Fruit fly (Drosophila melanogaster) S2 (cell line): ENCODE results near the gene Rfx.
"Not testable (repeated sequence)": the region's sequence is repeated elsewhere in the genome, so short reads cannot be mapped to it uniquely, and the experiment has no call there.

Experiments
- CG8478 ChIP-seq: fragments of >200 bp; optimal IDR thresholded peaks from 2 replicates; lab custom pipeline; 2018
- CTCF ChIP-seq, 2 experiments: fragments of >200 bp; optimal IDR thresholded peaks; 2 replicates each; lab custom pipeline; 2018

The Rfx gene

DNA sequence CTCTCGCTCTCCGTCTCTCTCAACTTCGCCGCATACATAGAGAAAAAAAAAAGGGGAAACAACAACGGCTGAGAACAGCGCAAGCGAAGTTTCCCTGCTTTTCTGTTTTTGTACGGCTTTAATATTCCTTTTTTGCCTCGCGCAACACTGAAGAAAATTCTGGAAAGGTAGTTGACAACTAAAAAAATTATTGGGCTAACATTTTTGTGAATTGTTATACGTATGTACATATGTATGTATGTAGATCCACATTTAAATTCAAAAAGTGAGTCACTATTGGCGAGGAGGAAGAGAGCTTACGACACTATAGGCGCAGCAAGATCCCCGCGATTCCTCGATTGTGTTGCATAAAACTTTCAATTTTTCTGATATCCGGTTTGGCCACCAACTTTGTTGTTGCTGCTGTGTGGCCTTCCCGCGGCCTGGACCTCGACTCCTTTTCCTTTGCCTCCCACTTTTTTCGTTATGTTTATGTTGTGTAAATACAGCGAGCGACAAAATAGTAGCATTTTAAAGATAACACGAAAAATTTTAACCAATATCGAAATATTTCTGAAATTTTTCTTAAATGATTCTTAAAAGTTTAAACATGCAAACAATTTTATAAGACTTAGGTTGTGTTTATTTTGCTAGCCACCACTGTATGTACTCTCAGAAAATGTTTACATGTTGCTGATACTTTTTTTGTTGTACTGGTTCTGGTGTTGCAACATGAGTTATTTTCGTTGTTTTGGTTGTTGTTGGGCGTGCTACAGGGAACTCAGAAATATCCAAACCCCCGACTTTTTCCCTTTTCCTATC lies 21.1 kb downstream of the Rfx start:
- TF ChIP-seq CG8478 (lab: Kevin White, UChicago) (no peak), CTCF (optimal IDR thresholded peaks at IDR 0.05; lab: Kevin White, UChicago) (no peak)

DNA sequence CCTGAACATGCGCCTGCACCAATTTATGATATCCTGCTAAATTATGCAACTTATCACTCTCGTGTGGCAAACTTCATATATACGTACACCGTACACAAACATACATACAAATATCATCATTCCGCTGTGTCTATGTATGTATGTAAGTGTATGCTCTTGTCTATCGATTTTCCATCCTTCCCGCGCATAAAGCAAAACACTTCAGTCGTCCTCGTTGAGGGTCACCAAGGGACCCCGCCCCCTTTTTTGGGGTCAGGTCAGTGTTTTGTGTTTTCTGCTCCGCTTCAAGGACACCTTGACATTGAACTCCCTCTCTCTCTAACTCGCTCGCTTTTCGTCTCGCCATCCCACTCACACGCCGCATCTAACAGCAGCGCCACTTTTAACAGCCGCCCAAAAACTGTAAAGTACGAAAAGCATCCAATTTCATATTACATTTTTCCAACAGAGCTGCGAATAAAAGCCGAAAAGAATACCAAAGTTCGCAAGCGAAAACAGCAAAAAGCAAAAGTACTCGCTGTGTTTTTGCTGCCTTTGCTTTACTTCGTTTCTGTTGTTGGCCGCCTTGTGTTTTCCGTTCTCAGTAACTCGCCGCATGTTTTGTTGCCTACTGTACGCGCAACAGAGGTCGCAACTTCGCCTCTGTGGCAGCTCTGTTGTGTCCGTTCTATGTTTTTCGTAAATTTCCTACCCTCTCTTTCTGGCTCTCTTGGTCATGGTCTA lies 21.9 kb downstream of the Rfx start:
- TF ChIP-seq CG8478 (lab: Kevin White, UChicago): no peak
- no peak for TF ChIP-seq CTCF (optimal IDR thresholded peaks at IDR 0.05; lab: Kevin White, UChicago)

DNA sequence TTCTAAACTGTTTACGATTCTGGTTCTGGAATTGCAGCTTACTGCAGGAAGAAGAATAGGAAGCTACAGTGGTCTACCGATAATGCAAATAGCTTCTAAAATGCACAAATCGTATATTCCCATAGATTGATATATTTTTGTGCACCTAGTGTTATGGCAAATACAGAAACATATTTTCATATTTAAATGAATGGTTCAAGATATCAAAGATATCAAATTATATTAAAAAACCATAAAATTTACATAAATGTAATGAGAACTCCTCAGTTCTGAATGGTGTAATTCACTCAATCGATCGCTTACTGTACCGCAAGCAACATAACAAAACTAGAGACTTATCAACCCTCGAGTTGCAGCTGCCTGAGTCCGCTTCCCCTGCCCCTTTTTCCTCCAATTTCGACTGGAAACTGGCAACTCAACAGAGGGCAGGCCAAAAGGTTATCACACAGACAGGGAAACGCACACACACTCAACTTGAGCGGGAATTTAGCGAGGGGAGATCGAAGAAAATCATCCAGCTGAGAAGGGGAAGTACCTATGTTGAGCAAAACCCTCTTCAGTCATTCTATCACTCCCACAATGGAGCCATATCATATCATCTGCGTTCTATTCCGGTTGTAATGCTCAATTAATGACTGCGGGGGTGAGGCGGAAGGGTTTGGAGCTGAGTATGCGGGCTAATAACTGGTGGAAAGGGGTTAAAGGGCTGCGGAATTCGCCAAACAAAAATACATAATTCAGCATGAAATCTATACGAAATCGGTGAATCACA lies 23.8 kb downstream of the Rfx start:
- TF ChIP-seq CTCF (optimal IDR thresholded peaks at IDR 0.05; lab: Kevin White, UChicago): no peak
- TF ChIP-seq CG8478 (lab: Kevin White, UChicago): no peak

DNA sequence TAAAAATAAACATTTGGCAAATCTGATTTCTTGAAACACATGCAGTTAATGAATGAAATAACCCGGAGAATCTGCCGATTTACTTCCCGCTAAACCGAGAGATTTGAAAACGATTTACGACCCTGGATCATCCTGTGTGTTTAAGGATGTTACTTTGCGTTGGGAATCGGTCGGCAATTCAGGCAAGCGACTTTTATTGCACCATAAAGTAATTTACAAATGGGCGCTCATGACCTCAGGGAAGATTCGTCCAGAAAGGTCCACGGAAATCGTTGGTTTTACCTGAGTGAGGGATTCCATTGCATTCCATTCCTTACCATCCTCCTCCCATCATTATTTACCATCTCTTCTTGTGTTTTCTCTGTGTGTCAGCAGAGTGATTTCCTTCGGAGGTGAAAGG lies 25.0 kb downstream of the Rfx start:
- TF ChIP-seq CG8478 (lab: Kevin White, UChicago): no peak
- no peak for TF ChIP-seq CTCF (optimal IDR thresholded peaks at IDR 0.05; lab: Kevin White, UChicago)

DNA sequence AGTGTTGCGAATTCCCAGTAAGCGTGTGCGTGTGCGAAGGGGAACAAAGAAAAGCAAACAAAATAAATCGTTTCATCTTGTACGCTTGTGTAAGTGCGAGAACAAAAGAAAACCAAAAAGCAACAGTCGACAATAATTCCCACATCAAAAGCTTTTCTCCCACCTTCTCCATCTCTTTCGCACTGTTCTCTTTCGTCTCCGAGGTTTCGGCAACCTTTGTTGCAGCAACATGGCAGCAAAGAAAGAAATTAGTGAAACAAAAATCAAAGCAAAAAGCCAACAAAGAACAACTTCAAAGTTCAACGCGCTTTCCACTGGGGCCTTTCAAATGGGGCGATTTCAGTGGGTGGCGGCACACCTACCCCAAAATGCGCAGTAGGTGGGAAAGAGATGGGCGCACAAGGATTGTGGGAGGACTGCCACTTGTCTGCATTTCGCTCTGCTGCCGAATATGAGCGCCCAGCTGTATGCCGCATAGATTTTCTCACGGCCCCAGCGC lies 25.9 kb downstream of the Rfx start:
- TF ChIP-seq CG8478 (lab: Kevin White, UChicago) (no peak), CTCF (optimal IDR thresholded peaks at IDR 0.05; lab: Kevin White, UChicago) (no peak)

DNA sequence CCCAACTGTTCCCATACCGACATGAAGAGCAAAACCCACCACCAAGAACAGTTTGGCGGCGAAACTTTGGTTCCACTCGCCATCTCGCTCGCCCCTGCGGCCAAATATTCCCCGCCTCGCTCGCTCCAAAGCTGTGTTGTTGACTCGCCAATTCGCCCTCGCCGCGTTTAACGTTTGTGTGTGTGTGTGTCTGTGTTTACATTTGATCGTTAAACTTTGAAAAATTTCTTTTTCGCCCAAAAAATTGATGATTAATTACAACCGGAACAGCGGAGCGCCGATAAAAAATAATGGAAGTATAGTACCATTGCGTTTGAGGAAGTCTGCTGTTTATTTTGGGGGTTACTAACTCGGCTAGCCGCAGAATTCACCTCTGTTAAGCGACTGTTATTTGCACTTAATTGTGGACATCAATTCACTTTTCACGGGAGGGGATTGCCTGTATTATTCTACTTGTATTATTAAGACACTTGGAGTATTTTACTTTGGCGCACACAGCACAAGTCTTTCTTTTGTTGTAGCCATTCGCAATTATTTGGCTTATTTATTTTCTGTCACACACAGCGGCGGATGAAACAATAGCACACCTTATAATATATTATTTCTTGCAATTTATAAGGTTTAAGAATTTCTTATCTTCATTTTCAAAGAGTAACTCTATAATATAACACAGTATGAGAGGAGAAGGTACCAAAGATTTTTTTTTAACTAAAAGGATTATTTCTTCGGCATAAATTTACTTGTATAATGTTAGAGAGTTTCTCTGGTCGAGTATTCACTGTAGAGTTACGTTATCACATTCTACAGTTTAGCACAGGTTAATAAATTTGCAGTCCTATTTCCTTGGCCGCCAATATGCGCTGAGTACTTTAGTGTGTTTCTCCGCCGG lies 26.9 kb downstream of the Rfx start:
- TF ChIP-seq CG8478 (lab: Kevin White, UChicago) (no peak), CTCF (optimal IDR thresholded peaks at IDR 0.05; lab: Kevin White, UChicago) (no peak)

DNA sequence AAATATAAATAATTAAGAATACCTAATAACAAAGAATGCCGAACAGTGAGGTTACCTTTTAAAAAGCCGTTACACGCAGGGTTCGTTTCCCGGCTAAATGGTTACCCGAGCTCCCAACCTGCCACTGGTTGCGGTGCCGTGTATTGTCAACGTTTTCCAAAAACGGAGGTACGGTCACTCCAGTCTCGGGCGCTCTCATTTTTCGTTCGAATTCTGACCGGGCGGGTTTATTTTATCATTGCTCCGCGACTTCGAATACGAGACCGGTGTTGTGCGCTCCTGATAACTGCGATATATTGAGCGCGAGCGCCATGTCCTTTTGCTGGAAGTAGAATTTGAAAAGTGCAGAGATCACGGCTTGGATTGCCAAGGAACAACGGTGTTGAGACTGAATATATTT lies 27.9 kb downstream of the Rfx start, which contains the start of gene jumu:
Gene jumu, plus strand, starts transcription at position 196 of the 400 bp plus-strand sequence.
- TF ChIP-seq CTCF (optimal IDR thresholded peaks at IDR 0.05; lab: Kevin White, UChicago) (peak; percentile 13 to 66), CG8478 (lab: Kevin White, UChicago) (no peak)

DNA sequence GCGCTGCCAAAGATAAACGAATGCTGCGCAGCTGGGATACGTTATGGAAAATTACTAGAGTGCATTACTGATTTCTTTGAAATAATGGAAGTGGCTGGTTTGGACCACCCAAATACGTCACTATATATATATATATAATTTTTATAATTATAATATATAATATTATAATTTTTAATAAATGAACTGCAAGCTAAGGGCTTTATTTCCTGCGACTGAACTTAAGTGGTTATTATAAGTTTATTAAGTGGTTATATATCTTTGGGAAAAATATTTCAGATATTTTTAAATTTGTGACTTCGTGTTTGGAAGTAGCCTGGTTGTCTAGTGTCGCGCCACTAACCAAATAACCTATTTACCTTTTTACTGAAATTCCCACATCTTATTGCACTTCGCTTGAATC lies 29.4 kb downstream of the Rfx start, which contains the start of gene CG31406:
Gene CG31406, plus strand, starts transcription at position 301 of the 400 bp plus-strand sequence.
- not testable (repeated sequence) for TF ChIP-seq CTCF (optimal IDR thresholded peaks at IDR 0.05; lab: Kevin White, UChicago); CG8478 (lab: Kevin White, UChicago)

DNA sequence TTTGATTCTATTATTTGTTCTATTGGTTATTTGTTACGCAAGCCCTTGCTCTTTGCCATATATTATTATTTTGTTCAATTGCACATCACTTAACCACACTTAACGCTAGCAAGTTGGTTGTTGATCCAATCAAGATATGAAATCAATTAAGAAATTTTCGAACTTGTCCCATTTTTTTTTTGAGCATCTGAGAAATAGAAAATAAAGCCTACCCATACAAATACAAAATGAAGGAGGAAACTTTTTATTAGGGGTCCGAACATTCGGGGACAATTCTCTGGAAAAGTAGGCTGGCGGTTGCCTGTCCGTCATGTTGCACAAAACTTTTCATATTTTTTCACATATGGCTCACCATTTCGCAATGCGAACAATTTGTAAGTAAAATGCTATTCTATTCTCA lies 37.2 kb downstream of the Rfx start, which contains the start of gene CG18545:
Gene CG18545, plus strand, starts transcription at position 301 of the 400 bp plus-strand sequence.
- not testable (repeated sequence) for TF ChIP-seq CG8478 (lab: Kevin White, UChicago); CTCF (optimal IDR thresholded peaks at IDR 0.05; lab: Kevin White, UChicago)

DNA sequence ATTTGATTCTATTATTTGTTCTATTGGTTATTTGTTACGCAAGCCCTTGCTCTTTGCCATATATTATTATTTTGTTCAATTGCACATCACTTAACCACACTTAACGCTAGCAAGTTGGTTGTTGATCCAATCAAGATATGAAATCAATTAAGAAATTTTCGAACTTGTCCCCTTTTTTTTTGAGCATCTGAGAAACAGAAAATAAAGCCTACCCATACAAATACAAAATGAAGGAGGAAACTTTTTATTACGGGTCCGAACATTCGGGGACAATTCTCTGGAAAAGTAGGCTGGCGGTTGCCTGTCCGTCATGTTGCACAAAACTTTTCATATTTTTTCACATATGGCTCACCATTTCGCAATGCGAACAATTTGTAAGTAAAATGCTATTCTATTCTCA lies 39.8 kb downstream of the Rfx start, which contains the start of gene CG12592:
Gene CG12592, plus strand, starts transcription at position 301 of the 400 bp plus-strand sequence.
- not testable (repeated sequence) for TF ChIP-seq CG8478 (lab: Kevin White, UChicago); CTCF (optimal IDR thresholded peaks at IDR 0.05; lab: Kevin White, UChicago)

DNA sequence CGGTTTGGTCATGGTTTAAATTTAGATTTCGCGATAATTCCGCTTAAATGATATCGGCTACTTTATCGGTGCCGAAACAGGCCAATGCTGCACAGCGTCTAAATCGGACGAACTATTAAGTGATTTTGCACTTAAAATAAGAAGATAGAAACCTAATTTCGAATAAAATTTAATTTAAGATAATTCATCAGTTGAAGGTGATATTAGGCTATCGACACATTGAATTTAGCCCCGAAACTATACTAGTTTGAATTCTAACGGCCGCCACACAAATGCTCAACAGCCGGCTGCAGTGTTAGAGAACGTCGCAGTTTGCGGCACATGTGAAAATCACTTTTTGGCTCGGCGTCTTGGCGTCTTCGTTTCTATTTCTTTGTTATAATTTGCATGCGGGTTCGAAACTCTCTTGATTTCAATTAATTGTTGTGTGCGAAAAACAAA lies 45.0 kb downstream of the Rfx start, which contains the start of gene sle:
Gene sle, plus strand, starts transcription at position 293 of the 441 bp plus-strand sequence.
- TF ChIP-seq CTCF (optimal IDR thresholded peaks at IDR 0.05; lab: Kevin White, UChicago) (no peak), CG8478 (lab: Kevin White, UChicago) (no peak)

DNA sequence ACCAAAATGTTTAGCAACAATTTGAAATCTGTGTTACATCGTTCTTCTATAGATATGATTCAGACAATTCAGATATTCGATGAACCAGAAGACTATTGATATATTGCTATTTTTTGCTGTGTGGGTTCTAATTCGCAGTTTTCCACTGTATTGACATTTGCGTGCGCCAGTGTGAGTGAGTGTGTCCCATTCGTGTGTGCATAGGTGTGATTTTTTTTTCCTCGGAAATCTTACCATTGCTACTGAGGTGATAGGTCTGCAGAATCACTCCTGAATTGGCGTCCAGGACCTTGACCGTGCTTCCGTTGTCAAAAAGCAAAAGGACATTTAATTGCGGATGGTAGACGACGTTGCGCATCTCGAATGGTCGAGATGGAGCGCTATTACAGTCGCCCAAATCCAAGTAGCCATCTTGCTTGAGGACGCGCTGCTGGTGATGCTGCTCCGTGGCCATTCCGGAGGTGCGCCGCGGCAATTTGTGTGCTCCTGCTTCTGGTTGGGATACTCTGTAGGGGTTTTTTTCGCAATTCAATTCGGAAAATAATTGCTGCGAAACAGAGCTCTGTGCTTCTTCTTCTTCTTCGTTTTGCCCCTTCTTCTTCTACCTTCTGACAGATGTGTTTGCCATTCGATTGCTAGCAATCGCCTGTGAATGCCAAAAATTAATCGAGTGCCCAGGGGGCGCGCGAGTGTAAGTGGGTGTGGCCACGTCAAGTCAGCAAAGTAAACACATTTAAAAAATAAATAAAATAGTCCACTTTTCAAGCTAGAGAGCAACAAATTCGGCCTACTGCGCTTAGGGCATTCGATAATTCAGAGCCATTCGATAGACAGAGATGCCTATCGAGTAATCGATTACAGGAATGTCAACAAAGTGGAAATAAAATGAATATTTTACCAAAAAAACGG lies 46.9 kb downstream of the Rfx start, which contains the start of the genes Bruce and CG12818:
Gene Bruce, minus strand, starts transcription at position 620 of the 909 bp plus-strand sequence.
Gene CG12818, plus strand, starts transcription at position 848 of the 909 bp plus-strand sequence.
- TF ChIP-seq CTCF (optimal IDR thresholded peaks at IDR 0.05; lab: Kevin White, UChicago): peak in 1 of 2 experiments; percentile 43
- TF ChIP-seq CG8478 (lab: Kevin White, UChicago): no peak
